Worm (Caenorhabditis elegans) whole organism, L4 larva: ENCODE measurements around the gene R09E10.8.

Experiments
- Y5F2A.4 ChIP-seq: fragments of 200-800 bp; sonication (Bioruptor generic); optimal IDR thresholded peaks from 2 replicates; lab custom pipeline; 2018; ENCODE audit warnings: mild to moderate bottlenecking, missing genetic modification characterization, missing compliant biosample characterization
- aha-1 ChIP-seq: fragments of 150-350 bp; peaks from one replicate; lab custom pipeline; 2014; ENCODE audit warnings: missing biosample characterization, missing genetic modification characterization
- aly-2 ChIP-seq: sonication (generic microtip); optimal IDR thresholded peaks from 2 replicates; lab custom pipeline; 2018; ENCODE audit warnings: missing biosample characterization, missing genetic modification characterization
- ama-1 ChIP-seq: fragments of 150-350 bp; optimal IDR thresholded peaks from 2 replicates; lab custom pipeline; 2014; ENCODE audit warnings: inconsistent platforms, mixed read lengths
- attf-4 ChIP-seq: sonication (generic microtip); optimal IDR thresholded peaks from 3 replicates; lab custom pipeline; 2017; ENCODE audit warnings: missing biosample characterization, missing genetic modification characterization
- fos-1 ChIP-seq: fragments of 150-350 bp; optimal IDR thresholded peaks from 2 replicates; lab custom pipeline; 2014; ENCODE audit warnings: missing biosample characterization, missing genetic modification characterization
- jun-1 ChIP-seq: fragments of 150-350 bp; optimal IDR thresholded peaks from 2 replicates; lab custom pipeline; 2014; ENCODE audit warnings: missing biosample characterization, missing genetic modification reagents, missing genetic modification characterization
- lin-38 ChIP-seq: fragments of 200-800 bp; sonication (Bioruptor generic); IDR thresholded peaks from 2 replicates; pipeline ENCODE4 v1.3.6; 2022; ENCODE audit warnings: missing genetic modification reagents, missing genetic modification characterization, missing compliant biosample characterization
- lin-39 ChIP-seq: fragments of 150-350 bp; optimal IDR thresholded peaks from 2 replicates; lab custom pipeline; 2014; ENCODE audit warnings: missing biosample characterization, missing genetic modification reagents, missing genetic modification characterization
- nhr-6 ChIP-seq: fragments of 150-350 bp; optimal IDR thresholded peaks from 2 replicates; lab custom pipeline; 2014; ENCODE audit warnings: missing biosample characterization, missing genetic modification characterization
- pha-4 ChIP-seq, 2 experiments: fragments of 150-350 bp in 1 of 2; fragments of 200-800 bp in 1 of 2; sonication (Bioruptor generic) in 1 of 2; IDR thresholded peaks in 1 of 2; optimal IDR thresholded peaks in 1 of 2; 2 replicates each; pipeline versions ENCODE4 v1.3.6 to Lab custom; 2014 to 2022; ENCODE audit warnings: missing genetic modification characterization in 2 of 2, missing genetic modification reagents in 2 of 2, missing biosample characterization in 1 of 2, missing compliant biosample characterization in 1 of 2
- spr-1 ChIP-seq: sonication (generic microtip); optimal IDR thresholded peaks from 2 replicates; lab custom pipeline; 2016; ENCODE audit warnings: mild to moderate bottlenecking, missing genetic modification characterization, missing compliant biosample characterization

DNA sequence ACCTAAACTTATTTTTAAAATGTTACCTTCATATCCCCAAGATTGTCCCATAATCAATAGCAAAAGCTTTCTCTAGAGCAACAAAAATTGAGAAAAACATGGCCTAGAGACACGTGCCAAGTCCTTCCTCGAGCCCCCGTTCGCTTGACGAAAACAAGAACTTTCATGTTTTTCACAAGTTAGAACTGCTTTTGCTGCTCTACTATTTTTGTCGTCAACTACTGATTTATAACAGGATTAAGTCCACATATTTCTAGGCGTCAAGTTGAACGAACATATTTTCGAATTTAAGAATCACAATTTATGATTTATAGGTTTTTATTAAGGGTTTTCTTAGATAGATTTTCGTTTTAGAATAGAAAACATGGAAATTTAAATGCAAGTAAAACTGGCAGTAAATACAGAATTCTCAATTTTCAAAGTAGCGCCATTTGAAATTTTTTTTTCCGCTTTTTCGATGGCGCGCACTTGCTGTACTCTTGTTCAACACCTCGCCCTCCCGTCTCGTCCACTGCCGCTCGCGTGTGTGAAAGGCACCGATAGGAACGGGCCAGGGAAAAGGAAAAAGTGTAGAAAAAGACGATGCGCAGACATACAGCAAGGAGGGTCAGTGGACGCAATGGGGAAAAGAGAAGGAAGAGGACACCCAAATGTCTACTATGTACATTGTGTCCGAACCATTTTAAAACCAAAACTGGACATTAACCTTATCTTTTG, 25.9 kb downstream of the R09E10.8 start, which contains the start of gene rad-51:
- TF ChIP-seq ama-1 (lab: Kevin White, UChicago), result no peak
- TF ChIP-seq lin-38 (GFP tag; lab: Robert Waterston, UW), result peak; percentile 77
- no peak for TF ChIP-seq aly-2 (tag; lab: Kevin White, UChicago)
- TF ChIP-seq nhr-6, result no peak
- no peak for TF ChIP-seq attf-4 (tag; lab: Kevin White, UChicago)
- no peak for TF ChIP-seq spr-1 (tag; lab: Kevin White, UChicago)
- TF ChIP-seq fos-1 (tag; lab: Kevin White, UChicago), result no peak
- no peak for TF ChIP-seq Y5F2A.4 (GFP tag; lab: Kevin White, UChicago)
- TF ChIP-seq aha-1 (tag; lab: Kevin White, UChicago), result peak; percentile 3
- no peak for TF ChIP-seq lin-39
- TF ChIP-seq pha-4 (GFP tag; IDR thresholded peaks at IDR 0.05; lab: Robert Waterston, UW), result no peak
- no peak for TF ChIP-seq pha-4 (tag; optimal IDR thresholded peaks at IDR 0.05; lab: Kevin White, UChicago)
- peak; percentile 15 for TF ChIP-seq jun-1 (tag; lab: Kevin White, UChicago)
